Worm (Caenorhabditis elegans) whole organism, L4 larva: ENCODE measurements around the gene rheb-1.

Experiments
- T20F7.1 ChIP-seq: fragments of 200-800 bp; sonication (Bioruptor generic); optimal IDR thresholded peaks from 2 replicates; lab custom pipeline; 2018; ENCODE audit warnings: mild to moderate bottlenecking, missing genetic modification characterization, missing compliant biosample characterization
- ceh-82 ChIP-seq: sonication (generic microtip); optimal IDR thresholded peaks from 2 replicates; lab custom pipeline; 2017; ENCODE audit warnings: missing biosample characterization, missing genetic modification characterization
- dpl-1 ChIP-seq: fragments of 150-350 bp; optimal IDR thresholded peaks from 2 replicates; lab custom pipeline; 2014; ENCODE audit warnings: missing biosample characterization, missing genetic modification reagents, missing genetic modification characterization
- lir-3 ChIP-seq: sonication (generic microtip); optimal IDR thresholded peaks from 2 replicates; lab custom pipeline; 2016; ENCODE audit warnings: mild to moderate bottlenecking, missing genetic modification characterization, missing compliant biosample characterization
- nhr-11 ChIP-seq: fragments of 150-350 bp; optimal IDR thresholded peaks from 2 replicates; lab custom pipeline; 2014; ENCODE audit warnings: missing biosample characterization, missing genetic modification characterization
- php-3 ChIP-seq: fragments of 200-800 bp; sonication (Bioruptor generic); IDR thresholded peaks from 2 replicates; pipeline ENCODE4 v1.3.6; 2022; ENCODE audit warnings: missing genetic modification reagents, missing genetic modification characterization, missing compliant biosample characterization
- rbr-2 ChIP-seq: sonication (generic microtip); optimal IDR thresholded peaks from 2 replicates; lab custom pipeline; 2016; ENCODE audit warnings: missing genotype, missing genetic modification characterization, missing compliant biosample characterization
- unc-39 ChIP-seq: sonication (generic microtip); optimal IDR thresholded peaks from 2 replicates; lab custom pipeline; 2017; ENCODE audit warnings: missing biosample characterization, missing genetic modification characterization
- ztf-11 ChIP-seq: fragments of 150-350 bp; optimal IDR thresholded peaks from 2 replicates; lab custom pipeline; 2014; ENCODE audit warnings: missing biosample characterization, missing genetic modification characterization

DNA sequence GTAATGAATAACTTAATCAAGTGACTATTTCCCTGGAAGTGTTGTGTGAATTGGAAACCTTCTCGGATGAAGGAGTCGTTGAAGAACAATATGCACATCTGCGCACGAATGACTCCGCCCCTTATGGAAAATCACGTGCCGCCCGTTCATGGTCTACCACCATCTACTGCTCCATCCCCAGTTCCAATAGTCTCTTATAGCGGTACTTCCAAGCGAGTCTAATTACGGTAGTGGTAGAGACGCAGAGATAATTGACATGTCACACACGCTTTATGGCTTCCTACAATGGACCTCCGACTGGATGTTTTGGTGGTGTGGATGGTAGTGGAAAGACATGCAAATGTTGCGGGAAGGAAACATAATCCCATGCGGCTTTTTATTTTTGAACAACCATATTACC, 4.9 kb downstream of the rheb-1 start:
- TF ChIP-seq php-3 (GFP tag; lab: Robert Waterston, UW) (no peak), unc-39 (tag; lab: Kevin White, UChicago) (no peak), nhr-11 (tag; lab: Kevin White, UChicago) (no peak), dpl-1 (GFP tag; lab: Kevin White, UChicago) (no peak), T20F7.1 (GFP tag; lab: Kevin White, UChicago) (no peak), rbr-2 (tag; lab: Kevin White, UChicago) (no peak), ceh-82 (tag; lab: Kevin White, UChicago) (no peak), lir-3 (tag; lab: Kevin White, UChicago) (no peak), ztf-11 (no peak)
